Worm (Caenorhabditis elegans) whole organism, L4 larva: ENCODE data around the gene vglu-3.

Source experiments
- F26F4.8 ChIP-seq: fragments of 200-800 bp; sonication (Bioruptor generic); conservative IDR thresholded peaks from 2 replicates; pipeline ENCODE4 v1.3.6; 2022; ENCODE audit warnings: missing genetic modification characterization, missing compliant biosample characterization
- F49E8.2 ChIP-seq: sonication (generic microtip); optimal IDR thresholded peaks from 2 replicates; lab custom pipeline; 2016; ENCODE audit warnings: missing compliant biosample characterization, mild to moderate bottlenecking, missing genetic modification characterization, borderline replicate concordance
- R02D3.7 ChIP-seq: fragments of 150-350 bp; sonication (generic microtip); optimal IDR thresholded peaks from 3 replicates; lab custom pipeline; 2014; ENCODE audit warnings: missing biosample characterization, missing genetic modification characterization
- aha-1 ChIP-seq: fragments of 150-350 bp; peaks from one replicate; lab custom pipeline; 2014; ENCODE audit warnings: missing biosample characterization, missing genetic modification characterization
- ama-1 ChIP-seq: fragments of 150-350 bp; optimal IDR thresholded peaks from 2 replicates; lab custom pipeline; 2014; ENCODE audit warnings: inconsistent platforms, mixed read lengths
- ceh-20 ChIP-seq: fragments of 200-800 bp; sonication (Bioruptor generic); IDR thresholded peaks from 2 replicates; pipeline ENCODE4 v1.3.6; 2022; ENCODE audit warnings: missing genetic modification reagents, missing genetic modification characterization, missing compliant biosample characterization
- ceh-62 ChIP-seq: sonication (generic microtip); optimal IDR thresholded peaks from 2 replicates; lab custom pipeline; 2017; ENCODE audit warnings: missing biosample characterization, missing genetic modification characterization
- ces-1 ChIP-seq: fragments of 150-350 bp; sonication (generic microtip); optimal IDR thresholded peaks from 4 replicates; lab custom pipeline; 2014; ENCODE audit warnings: missing biosample characterization, missing genetic modification reagents, missing genetic modification characterization
- cey-2 ChIP-seq: sonication (generic microtip); optimal IDR thresholded peaks from 3 replicates; lab custom pipeline; 2017; ENCODE audit warnings: missing genetic modification characterization, mild to moderate bottlenecking, missing compliant biosample characterization, antibody characterized with exemption, borderline replicate concordance; ENCODE audit not compliant: insufficient read depth
- ctbp-1 ChIP-seq: fragments of 200-800 bp; sonication (Bioruptor generic); IDR thresholded peaks from 2 replicates; pipeline ENCODE4 v1.3.6; 2022; ENCODE audit warnings: missing genetic modification reagents, missing genetic modification characterization, missing compliant biosample characterization
- daf-16 ChIP-seq, 3 experiments: sonication (generic microtip); optimal IDR thresholded peaks; 2 replicates each; lab custom pipeline; 2016 to 2017; ENCODE audit warnings: missing genetic modification characterization in 3 of 3, missing genetic modification reagents in 3 of 3, mild to moderate bottlenecking in 2 of 3, missing compliant biosample characterization in 2 of 3, missing biosample characterization in 1 of 3, moderate library complexity in 1 of 3
- dmd-8 ChIP-seq: fragments of 200-800 bp; sonication (Bioruptor generic); IDR thresholded peaks from 2 replicates; pipeline ENCODE4 v1.3.6; 2022; ENCODE audit warnings: missing genetic modification characterization, missing compliant biosample characterization
- dpl-1 ChIP-seq: fragments of 150-350 bp; optimal IDR thresholded peaks from 2 replicates; lab custom pipeline; 2014; ENCODE audit warnings: missing biosample characterization, missing genetic modification reagents, missing genetic modification characterization
- dve-1 ChIP-seq: sonication (generic microtip); optimal IDR thresholded peaks from 2 replicates; lab custom pipeline; 2017; ENCODE audit warnings: antibody characterized with exemption, mild to moderate bottlenecking, missing genetic modification characterization, missing compliant biosample characterization; ENCODE audit not compliant: insufficient read depth
- gei-8 ChIP-seq: fragments of 200-800 bp; sonication (Bioruptor generic); optimal IDR thresholded peaks from 2 replicates; lab custom pipeline; 2018; ENCODE audit warnings: mild to moderate bottlenecking, missing genetic modification characterization, missing compliant biosample characterization
- hlh-11 ChIP-seq: fragments of 200-800 bp; sonication (Bioruptor generic); optimal IDR thresholded peaks from 2 replicates; lab custom pipeline; 2018; ENCODE audit warnings: mild to moderate bottlenecking, missing genetic modification characterization, missing compliant biosample characterization
- hlh-30 ChIP-seq: sonication (generic microtip); optimal IDR thresholded peaks from 2 replicates; lab custom pipeline; 2017; ENCODE audit warnings: antibody characterized with exemption, mild to moderate bottlenecking, missing genetic modification characterization, missing compliant biosample characterization; ENCODE audit not compliant: insufficient read depth
- lin-39 ChIP-seq: fragments of 150-350 bp; optimal IDR thresholded peaks from 2 replicates; lab custom pipeline; 2014; ENCODE audit warnings: missing biosample characterization, missing genetic modification reagents, missing genetic modification characterization
- lsy-2 ChIP-seq, 2 experiments: fragments of 150-350 bp in 1 of 2; sonication (generic microtip) in 1 of 2; optimal IDR thresholded peaks; 2 replicates each; lab custom pipeline; 2014 to 2017; ENCODE audit warnings: missing biosample characterization in 2 of 2, missing genetic modification characterization in 2 of 2
- mdl-1 ChIP-seq, 2 experiments: fragments of 150-350 bp in 1 of 2; sonication (generic microtip) in 1 of 2; optimal IDR thresholded peaks; 2 replicates each; lab custom pipeline; 2014 to 2017; ENCODE audit warnings: missing biosample characterization in 2 of 2, missing genetic modification characterization in 2 of 2
- mxl-2 ChIP-seq: fragments of 200-800 bp; sonication (Bioruptor generic); conservative IDR thresholded peaks from 2 replicates; pipeline ENCODE4 v1.3.6; 2022; ENCODE audit warnings: missing genetic modification reagents, missing genetic modification characterization, missing compliant biosample characterization
- mxl-3 ChIP-seq: fragments of 200-800 bp; sonication (Bioruptor generic); optimal IDR thresholded peaks from 2 replicates; lab custom pipeline; 2018; ENCODE audit warnings: mild to moderate bottlenecking, missing genetic modification characterization, missing compliant biosample characterization
- nhr-10 ChIP-seq: fragments of 150-350 bp; optimal IDR thresholded peaks from 2 replicates; lab custom pipeline; 2014; ENCODE audit warnings: missing biosample characterization, missing genetic modification characterization
- nhr-11 ChIP-seq: fragments of 150-350 bp; optimal IDR thresholded peaks from 2 replicates; lab custom pipeline; 2014; ENCODE audit warnings: missing biosample characterization, missing genetic modification characterization
- nhr-25 ChIP-seq: sonication (generic microtip); optimal IDR thresholded peaks from 2 replicates; lab custom pipeline; 2017; ENCODE audit warnings: missing genetic modification characterization, mild to moderate bottlenecking, missing compliant biosample characterization, antibody characterized with exemption, moderate library complexity, borderline replicate concordance; ENCODE audit not compliant: insufficient read depth
- nhr-28 ChIP-seq: fragments of 150-350 bp; optimal IDR thresholded peaks from 2 replicates; lab custom pipeline; 2014; ENCODE audit warnings: missing biosample characterization, missing genetic modification characterization
- nhr-42 ChIP-seq: fragments of 200-800 bp; sonication (Bioruptor generic); IDR thresholded peaks from 2 replicates; pipeline ENCODE4 v1.3.6; 2022; ENCODE audit warnings: missing genetic modification characterization, missing compliant biosample characterization
- nhr-6 ChIP-seq: fragments of 150-350 bp; optimal IDR thresholded peaks from 2 replicates; lab custom pipeline; 2014; ENCODE audit warnings: missing biosample characterization, missing genetic modification characterization
- pqm-1 ChIP-seq: sonication (generic microtip); optimal IDR thresholded peaks from 2 replicates; lab custom pipeline; 2017; ENCODE audit warnings: missing biosample characterization, missing genetic modification characterization
- rbr-2 ChIP-seq: sonication (generic microtip); optimal IDR thresholded peaks from 2 replicates; lab custom pipeline; 2016; ENCODE audit warnings: missing genotype, missing genetic modification characterization, missing compliant biosample characterization
- snpc-1.2 ChIP-seq: fragments of 200-800 bp; sonication (Bioruptor generic); IDR thresholded peaks from 2 replicates; pipeline ENCODE4 v1.3.6; 2022; ENCODE audit warnings: missing genetic modification reagents, missing genetic modification characterization, missing compliant biosample characterization
- snpc-4 ChIP-seq: fragments of 150-350 bp; optimal IDR thresholded peaks from 2 replicates; lab custom pipeline; 2014; ENCODE audit warnings: missing biosample characterization, missing genetic modification characterization
- tra-1 ChIP-seq: fragments of 200-800 bp; sonication (Bioruptor generic); IDR thresholded peaks from 2 replicates; pipeline ENCODE4 v1.3.6; 2022; ENCODE audit warnings: missing genetic modification reagents, missing genetic modification characterization, missing compliant biosample characterization
- unc-62 ChIP-seq, 3 experiments: fragments of 150-350 bp in 1 of 3; sonication (generic microtip); optimal IDR thresholded peaks in 2 of 3; peaks in 1 of 3; 1 replicate in 1 of 3; 2 replicates in 2 of 3; lab custom pipeline; 2014 to 2017; ENCODE audit warnings: missing biosample characterization in 3 of 3, missing genetic modification characterization in 3 of 3, missing genetic modification reagents in 3 of 3, missing genotype in 1 of 3
- zfp-3 ChIP-seq: fragments of 200-800 bp; sonication (Bioruptor generic); conservative IDR thresholded peaks from 2 replicates; pipeline ENCODE4 v1.3.6; 2022; ENCODE audit warnings: missing genetic modification reagents, missing genetic modification characterization, missing compliant biosample characterization
- ztf-11 ChIP-seq: fragments of 150-350 bp; optimal IDR thresholded peaks from 2 replicates; lab custom pipeline; 2014; ENCODE audit warnings: missing biosample characterization, missing genetic modification characterization

Gene vglu-3

DNA sequence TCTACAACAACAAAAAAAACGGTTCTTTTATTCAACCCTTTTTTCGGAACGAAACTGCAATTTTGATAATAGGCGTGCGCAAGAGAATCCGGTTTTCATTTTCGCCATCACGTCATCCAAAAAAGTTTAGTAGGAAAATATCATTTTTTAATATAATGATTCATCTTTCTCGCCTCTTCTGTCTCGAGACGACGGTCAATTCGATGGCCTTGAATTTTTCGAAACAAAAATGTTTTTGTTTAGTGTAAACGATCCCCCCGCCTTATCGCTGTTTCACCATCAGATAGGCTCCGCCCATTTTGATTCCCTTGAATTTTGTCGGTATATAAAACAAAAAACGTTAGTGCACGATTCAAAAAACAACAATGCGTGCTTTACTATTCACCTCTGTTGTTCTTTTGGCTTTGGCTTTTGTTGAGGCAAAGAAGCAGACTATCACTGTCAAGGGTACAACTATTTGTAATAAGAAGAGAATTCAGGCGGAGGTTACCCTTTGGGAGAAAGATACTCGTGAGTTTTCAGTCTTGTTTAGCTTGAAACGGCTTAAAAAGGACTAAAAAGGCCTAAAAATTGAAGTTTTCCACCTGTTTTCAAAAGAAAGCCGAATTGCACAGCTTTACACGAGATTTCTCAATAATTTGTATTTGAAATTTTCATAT, 37.5 kb downstream of the vglu-3 start, which contains the start of gene ttr-15 (continued):
- no peak for TF ChIP-seq nhr-6 (tag; lab: Kevin White, UChicago)
- peak in 1 of 2 experiments; percentile 12 for TF ChIP-seq mdl-1 (tag; optimal IDR thresholded peaks at IDR 0.05; lab: Kevin White, UChicago)
- TF ChIP-seq ctbp-1 (GFP tag; lab: Robert Waterston, UW): no peak
- TF ChIP-seq hlh-11 (tag; lab: Kevin White, UChicago): peak; percentile 51
- no peak for TF ChIP-seq snpc-4 (tag; lab: Kevin White, UChicago)
- no peak for TF ChIP-seq F26F4.8
- no peak for TF ChIP-seq gei-8 (GFP tag; lab: Kevin White, UChicago)
- TF ChIP-seq F49E8.2 (tag; lab: Kevin White, UChicago): no peak
- no peak for TF ChIP-seq ceh-20 (GFP tag; lab: Robert Waterston, UW)
- TF ChIP-seq mxl-3 (GFP tag; lab: Kevin White, UChicago): peak; percentile 24
- TF ChIP-seq nhr-10: peak; percentile 13
- no peak for TF ChIP-seq pqm-1 (tag; lab: Kevin White, UChicago)
- TF ChIP-seq ztf-11: no peak
- TF ChIP-seq zfp-3 (GFP tag; lab: Robert Waterston, UW): 0 out of 2 replicates have a peak, but pooled peaks have one; percentile 14
- no peak for TF ChIP-seq ces-1
- TF ChIP-seq nhr-11: no peak
- TF ChIP-seq ceh-62: no peak
- TF ChIP-seq nhr-42 (GFP tag; lab: Robert Waterston, UW): no peak
- no peak for TF ChIP-seq snpc-1.2 (GFP tag; lab: Robert Waterston, UW)
- TF ChIP-seq cey-2 (tag; lab: Kevin White, UChicago): no peak
- peak; percentile 34 for TF ChIP-seq hlh-30 (tag; lab: Kevin White, UChicago)
- 0 out of 2 replicates have a peak, but pooled peaks have one; percentile 28 for TF ChIP-seq tra-1 (GFP tag; lab: Robert Waterston, UW)

DNA sequence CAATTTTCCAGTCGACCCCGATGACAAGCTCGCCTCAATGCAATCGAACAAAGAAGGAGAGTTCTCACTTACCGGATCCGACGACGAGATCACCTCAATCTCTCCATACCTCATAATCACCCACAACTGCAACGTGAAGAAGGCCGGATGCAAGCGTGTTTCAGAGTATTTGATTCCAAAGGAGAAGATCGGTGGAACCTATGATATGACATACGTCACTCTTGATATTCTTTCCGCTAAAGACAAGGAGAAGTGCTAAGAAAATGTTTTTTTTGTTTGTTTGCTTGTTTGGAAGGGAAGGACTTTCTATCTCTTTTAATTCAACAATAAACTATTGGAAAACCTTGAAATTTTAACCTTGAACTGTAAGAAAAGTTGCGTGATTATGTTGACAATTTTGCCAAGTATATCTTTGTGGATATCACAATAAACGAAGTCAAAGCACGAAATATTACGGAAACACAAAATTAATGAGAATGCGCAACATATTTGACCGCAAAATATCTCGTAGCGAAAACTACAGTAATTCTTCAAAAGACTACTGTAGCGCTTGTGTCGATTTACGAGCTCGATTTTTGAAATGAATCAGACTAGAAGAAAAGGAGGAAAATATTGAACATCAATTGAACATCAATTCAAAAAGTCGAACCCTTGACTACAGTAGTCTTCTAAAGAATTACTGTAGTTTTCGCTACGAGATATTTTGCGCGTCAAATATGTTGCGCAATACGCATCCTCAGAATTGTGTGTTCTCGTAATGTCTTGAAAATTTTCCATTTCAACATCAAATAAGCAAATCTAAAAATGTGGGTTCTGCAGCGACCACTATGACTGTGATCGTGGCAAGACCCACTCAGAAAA, 39.0 kb downstream of the vglu-3 start:
- TF ChIP-seq nhr-28 (tag; lab: Kevin White, UChicago): peak; percentile 11
- TF ChIP-seq daf-16 (GFP tag; optimal IDR thresholded peaks at IDR 0.05; lab: Kevin White, UChicago): no peak
- TF ChIP-seq daf-16 (tag; optimal IDR thresholded peaks at IDR 0.05; lab: Kevin White, UChicago): no peak
- peak; percentile 74; the same call in 1 of the 2 replicates for TF ChIP-seq zfp-3 (GFP tag; lab: Robert Waterston, UW)
- no peak for TF ChIP-seq dpl-1 (GFP tag; lab: Kevin White, UChicago)
- TF ChIP-seq nhr-25: peak; percentile 56
- TF ChIP-seq dve-1: peak; percentile 53
- no peak for TF ChIP-seq mxl-2
- TF ChIP-seq dmd-8 (GFP tag; lab: Robert Waterston, UW): no peak
- TF ChIP-seq aha-1 (tag; lab: Kevin White, UChicago): peak; percentile 62
- TF ChIP-seq R02D3.7 (tag; lab: Kevin White, UChicago): no peak
- TF ChIP-seq unc-62 (GFP tag; optimal IDR thresholded peaks at IDR 0.05 in 1 of 2; lab: Kevin White, UChicago): peak in 1 of 2 experiments; percentile 8
- no peak for TF ChIP-seq unc-62 (tag; optimal IDR thresholded peaks at IDR 0.05; lab: Kevin White, UChicago)
- no peak for TF ChIP-seq hlh-30 (tag; lab: Kevin White, UChicago)
- TF ChIP-seq lin-39: no peak
- peak; percentile 84 for TF ChIP-seq ama-1
- TF ChIP-seq lsy-2 (tag; optimal IDR thresholded peaks at IDR 0.05; lab: Kevin White, UChicago): peak in 1 of 2 experiments; percentile 51
- no peak for TF ChIP-seq rbr-2 (tag; lab: Kevin White, UChicago)
- TF ChIP-seq, all 104 proteins: peak for 8
